Worm (Caenorhabditis elegans): ENCODE measurements around the gene acer-1.
"Not testable (repeated sequence)": the region's sequence is repeated elsewhere in the genome, so short reads cannot be mapped to it uniquely, and the experiment has no call there.

acer-1 gene

ce11 chrII:6909568-6910122 lies 19.4 kb upstream of the acer-1 start, which contains the start of gene asm-1:
TSS of gene asm-1 (plus strand) at chrII:6910072.
- TF ChIP-seq ztf-11 (tag; optimal IDR thresholded peaks at IDR 0.05) (no peak), nhr-77 (tag; optimal IDR thresholded peaks at IDR 0.05) (no peak), elt-2 (tag; optimal IDR thresholded peaks at IDR 0.05) (peak; percentile 26)

- TF ChIP-seq mdl-1 (tag; optimal IDR thresholded peaks at IDR 0.05): no peak
- no peak for TF ChIP-seq fos-1 (tag; optimal IDR thresholded peaks at IDR 0.05)
- TF ChIP-seq nhr-25 (tag; optimal IDR thresholded peaks at IDR 0.05): no peak
- no peak for TF ChIP-seq ceh-9 (tag; optimal IDR thresholded peaks at IDR 0.05)
- TF ChIP-seq ama-1 (optimal IDR thresholded peaks at IDR 0.05): no peak
- TF ChIP-seq lsy-12 (tag; optimal IDR thresholded peaks at IDR 0.05): no peak
- no peak for TF ChIP-seq ztf-11 (tag; optimal IDR thresholded peaks at IDR 0.05)
- TF ChIP-seq sea-2 (GFP tag; optimal IDR thresholded peaks at IDR 0.05): no peak
- TF ChIP-seq zag-1 (tag; optimal IDR thresholded peaks at IDR 0.05): no peak
- TF ChIP-seq nhr-77 (tag; optimal IDR thresholded peaks at IDR 0.05): no peak
- no peak for TF ChIP-seq nhr-43 (tag; optimal IDR thresholded peaks at IDR 0.05; ENCODE audit: poor library complexity, severe bottlenecking)
- no peak for TF ChIP-seq ceh-16 (tag; optimal IDR thresholded peaks at IDR 0.05)
- no peak for TF ChIP-seq mml-1 (tag; optimal IDR thresholded peaks at IDR 0.05)
- TF ChIP-seq egl-27 (tag; optimal IDR thresholded peaks at IDR 0.05): no peak
Observed at ce11 chrII:6908689-6909088, 18.5 kb upstream of the acer-1 start.

- not testable (repeated sequence) for TF ChIP-seq egl-27 (tag; optimal IDR thresholded peaks at IDR 0.05); pha-4 (tag; optimal IDR thresholded peaks at IDR 0.05); nfya-1 (tag; optimal IDR thresholded peaks at IDR 0.05; ENCODE audit: insufficient read depth)
Observed at ce11 chrII:6907657-6908056, 17.5 kb upstream of the acer-1 start, which contains the start of gene B0252.3. TSS of gene B0252.3 (minus strand) at chrII:6907757.

ce11 chrII:6901795-6902194 lies 11.6 kb upstream of the acer-1 start, which contains the start of gene psmd-9:
TSS of gene psmd-9 (plus strand) at chrII:6902095.
- TF ChIP-seq R02D3.7 (tag; optimal IDR thresholded peaks at IDR 0.05) (no peak), nhr-43 (tag; optimal IDR thresholded peaks at IDR 0.05; ENCODE audit: poor library complexity, severe bottlenecking) (no peak), elt-2 (tag; optimal IDR thresholded peaks at IDR 0.05) (no peak), ztf-4 (tag; optimal IDR thresholded peaks at IDR 0.05) (no peak), ceh-16 (tag; optimal IDR thresholded peaks at IDR 0.05) (no peak), ztf-11 (tag; optimal IDR thresholded peaks at IDR 0.05) (no peak), eor-1 (tag; optimal IDR thresholded peaks at IDR 0.05) (no peak), mdl-1 (tag; optimal IDR thresholded peaks at IDR 0.05) (no peak), aly-2 (tag; optimal IDR thresholded peaks at IDR 0.05) (no peak), nhr-237 (tag; optimal IDR thresholded peaks at IDR 0.05) (no peak)

ce11 chrII:6900708-6901107 lies 10.5 kb upstream of the acer-1 start:
- TF ChIP-seq pha-4 (tag; optimal IDR thresholded peaks at IDR 0.05) (no peak), lin-39 (tag; optimal IDR thresholded peaks at IDR 0.05) (no peak), nhr-12 (tag; optimal IDR thresholded peaks at IDR 0.05) (no peak), fos-1 (tag; optimal IDR thresholded peaks at IDR 0.05) (no peak), lsy-12 (tag; optimal IDR thresholded peaks at IDR 0.05) (no peak), mdl-1 (tag; optimal IDR thresholded peaks at IDR 0.05) (no peak), nhr-43 (tag; optimal IDR thresholded peaks at IDR 0.05; ENCODE audit: poor library complexity, severe bottlenecking) (no peak), ZK546.5 (tag; optimal IDR thresholded peaks at IDR 0.05) (no peak), unc-62 (GFP tag; optimal IDR thresholded peaks at IDR 0.05) (no peak), ceh-16 (tag; optimal IDR thresholded peaks at IDR 0.05) (no peak), hmg-11 (tag; optimal IDR thresholded peaks at IDR 0.05) (no peak), aly-2 (tag; optimal IDR thresholded peaks at IDR 0.05) (no peak), snpc-4 (tag; optimal IDR thresholded peaks at IDR 0.05) (no peak), zag-1 (tag; optimal IDR thresholded peaks at IDR 0.05) (no peak), egl-27 (tag; optimal IDR thresholded peaks at IDR 0.05) (no peak), lin-15B (tag; optimal IDR thresholded peaks at IDR 0.05) (no peak), fkh-10 (GFP tag; optimal IDR thresholded peaks at IDR 0.05) (no peak), skn-1 (tag; optimal IDR thresholded peaks at IDR 0.05) (no peak), nhr-67 (tag; optimal IDR thresholded peaks at IDR 0.05) (no peak), unc-39 (tag; optimal IDR thresholded peaks at IDR 0.05) (no peak)

Measured in whole organism, L3 larva.